Worm (Caenorhabditis elegans): ENCODE data around the gene rga-1.

Gene rga-1

DNA sequence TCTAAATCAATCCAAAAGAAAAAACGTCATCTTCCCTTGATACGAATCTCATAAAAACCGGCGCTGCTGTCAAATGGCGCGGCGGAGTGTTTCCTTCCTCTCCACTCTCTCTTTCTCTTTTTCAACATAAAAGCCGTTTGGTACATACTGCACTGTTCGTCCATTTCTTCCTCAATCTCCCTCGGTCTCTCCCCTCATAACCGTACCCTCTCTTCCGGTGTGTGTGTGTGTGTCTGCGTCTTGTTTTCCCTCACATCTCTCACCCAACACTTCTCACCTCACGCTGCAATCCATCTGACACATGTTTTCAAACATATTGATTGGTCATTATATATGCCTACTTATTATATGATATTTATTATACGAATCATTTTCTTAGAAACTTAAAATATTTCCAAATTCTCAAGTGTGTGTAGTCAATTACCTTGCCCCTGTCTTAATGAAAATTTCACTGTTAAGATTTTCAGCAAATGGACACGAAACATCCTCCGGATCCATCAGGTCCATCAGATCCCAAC lies at the start of gene rga-1, which contains the start of gene aars-1:
TSS of gene rga-1 (plus strand) at position 468 of the 518 bp plus-strand sequence.
TSS of gene aars-1 (minus strand) at position 71 of the 518 bp plus-strand sequence.
- TF ChIP-seq ztf-29 (GFP tag; IDR thresholded peaks at IDR 0.05) (0 out of 2 replicates have a peak, but pooled peaks have one; percentile 11), ztf-23 (GFP tag; IDR thresholded peaks at IDR 0.05) (no peak)

DNA sequence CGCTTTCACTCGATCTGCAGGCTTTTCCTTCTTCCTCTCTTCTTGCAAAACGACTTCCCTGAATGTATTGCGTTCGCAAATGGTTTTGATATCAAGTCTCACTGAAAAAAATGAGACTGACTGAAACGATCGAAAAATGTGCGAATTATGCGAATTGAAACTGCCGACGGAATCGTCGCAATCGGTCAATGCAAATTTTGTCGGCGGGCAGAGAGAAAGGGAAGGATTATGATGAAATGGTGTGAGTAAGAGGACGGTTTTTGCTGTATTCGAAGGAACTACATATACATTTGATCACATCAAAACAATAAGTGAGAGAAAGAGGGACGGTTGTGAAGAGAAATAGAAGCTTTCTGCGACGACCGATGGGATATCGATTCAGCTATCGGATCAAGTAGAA lies 49.0 kb upstream of the rga-1 start, which contains the start of gene C05D12.1:
TSS of gene C05D12.1 (minus strand) at position 101 of the 400 bp plus-strand sequence.
- TF ChIP-seq ztf-23 (GFP tag; IDR thresholded peaks at IDR 0.05), result no peak

DNA sequence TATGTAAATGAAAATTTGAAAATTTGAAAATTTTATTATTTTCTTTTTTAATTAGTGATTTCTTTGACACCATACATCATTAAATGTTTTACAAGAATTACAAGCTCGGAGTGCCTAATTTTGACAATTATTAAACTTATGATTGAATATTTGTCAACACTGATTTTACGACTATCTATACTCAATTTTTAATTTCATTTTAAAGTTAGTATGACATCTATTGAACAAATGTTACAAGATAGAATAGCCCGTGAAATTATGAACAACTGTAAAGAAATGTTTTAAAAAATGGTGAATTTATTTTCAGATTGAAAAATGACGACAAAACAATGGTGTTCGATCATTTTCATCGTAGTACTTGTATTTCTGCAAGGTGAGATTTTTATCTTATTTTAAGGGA lies 46.7 kb upstream of the rga-1 start, which contains the start of gene C05D12.2:
TSS of gene C05D12.2 (plus strand) at position 301 of the 400 bp plus-strand sequence.
- TF ChIP-seq ztf-29 (GFP tag; IDR thresholded peaks at IDR 0.05) (no peak), cog-1 (tag; optimal IDR thresholded peaks at IDR 0.05) (no peak), flt-1 (GFP tag; IDR thresholded peaks at IDR 0.05) (no peak), med-1 (GFP tag; optimal IDR thresholded peaks at IDR 0.05; ENCODE audit: insufficient read depth) (no peak), ztf-23 (GFP tag; IDR thresholded peaks at IDR 0.05) (no peak), ref-1 (GFP tag; conservative IDR thresholded peaks at IDR 0.05) (no peak), klf-2 (GFP tag; conservative IDR thresholded peaks at IDR 0.05) (no peak), tab-1 (GFP tag; IDR thresholded peaks at IDR 0.05) (no peak), T22C8.4 (GFP tag; IDR thresholded peaks at IDR 0.05) (no peak)

DNA sequence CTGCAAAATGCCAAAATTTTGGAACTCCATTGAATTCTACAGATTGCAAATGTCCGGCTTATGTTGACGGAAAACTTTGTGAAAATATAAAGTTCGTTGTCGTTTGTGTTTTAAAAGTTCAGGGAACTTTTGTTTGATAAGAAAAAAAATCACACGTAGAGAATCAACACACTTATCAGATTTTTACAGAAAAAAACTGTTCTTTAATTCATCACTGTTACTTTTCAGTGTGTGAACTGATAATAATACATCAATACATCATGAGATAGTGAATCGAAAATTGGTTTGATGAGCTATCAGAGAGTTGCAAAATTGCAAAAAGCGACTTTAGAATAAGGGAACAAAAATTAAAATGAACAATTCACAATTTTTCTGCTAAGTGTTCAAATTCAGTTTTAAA lies 46.2 kb upstream of the rga-1 start:
- TF ChIP-seq med-1 (GFP tag; optimal IDR thresholded peaks at IDR 0.05; ENCODE audit: insufficient read depth) (no peak), tab-1 (GFP tag; IDR thresholded peaks at IDR 0.05) (no peak), cog-1 (tag; optimal IDR thresholded peaks at IDR 0.05) (no peak), flt-1 (GFP tag; IDR thresholded peaks at IDR 0.05) (no peak), ztf-29 (GFP tag; IDR thresholded peaks at IDR 0.05) (no peak), ref-1 (GFP tag; conservative IDR thresholded peaks at IDR 0.05) (no peak), ztf-23 (GFP tag; IDR thresholded peaks at IDR 0.05) (no peak), T22C8.4 (GFP tag; IDR thresholded peaks at IDR 0.05) (no peak), klf-2 (GFP tag; conservative IDR thresholded peaks at IDR 0.05) (no peak)

DNA sequence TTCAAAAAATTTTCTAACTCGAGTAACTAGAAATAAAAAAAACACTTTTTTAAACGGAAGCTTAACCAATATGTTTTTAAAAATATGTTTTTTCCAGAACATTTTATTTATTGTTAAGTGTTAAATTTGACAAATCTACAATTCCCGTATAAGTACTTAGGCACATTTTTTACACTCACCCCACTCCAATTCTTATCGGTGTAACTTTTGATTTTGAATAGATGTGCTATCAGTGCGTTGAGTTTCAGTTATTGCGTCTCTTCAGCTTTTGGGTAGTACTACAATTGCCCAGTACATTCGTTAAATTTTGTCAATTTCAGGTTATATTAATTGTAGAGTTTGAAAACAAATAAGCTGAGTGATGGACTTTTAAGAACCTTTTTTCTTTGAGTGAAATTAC lies 40.7 kb upstream of the rga-1 start:
- TF ChIP-seq ref-1 (GFP tag; conservative IDR thresholded peaks at IDR 0.05) (no peak), flt-1 (GFP tag; IDR thresholded peaks at IDR 0.05) (no peak), ztf-23 (GFP tag; IDR thresholded peaks at IDR 0.05) (no peak), med-1 (GFP tag; optimal IDR thresholded peaks at IDR 0.05; ENCODE audit: insufficient read depth) (no peak), T22C8.4 (GFP tag; IDR thresholded peaks at IDR 0.05) (no peak), ztf-29 (GFP tag; IDR thresholded peaks at IDR 0.05) (no peak), klf-2 (GFP tag; conservative IDR thresholded peaks at IDR 0.05) (no peak), tab-1 (GFP tag; IDR thresholded peaks at IDR 0.05) (no peak), cog-1 (tag; optimal IDR thresholded peaks at IDR 0.05) (no peak)

DNA sequence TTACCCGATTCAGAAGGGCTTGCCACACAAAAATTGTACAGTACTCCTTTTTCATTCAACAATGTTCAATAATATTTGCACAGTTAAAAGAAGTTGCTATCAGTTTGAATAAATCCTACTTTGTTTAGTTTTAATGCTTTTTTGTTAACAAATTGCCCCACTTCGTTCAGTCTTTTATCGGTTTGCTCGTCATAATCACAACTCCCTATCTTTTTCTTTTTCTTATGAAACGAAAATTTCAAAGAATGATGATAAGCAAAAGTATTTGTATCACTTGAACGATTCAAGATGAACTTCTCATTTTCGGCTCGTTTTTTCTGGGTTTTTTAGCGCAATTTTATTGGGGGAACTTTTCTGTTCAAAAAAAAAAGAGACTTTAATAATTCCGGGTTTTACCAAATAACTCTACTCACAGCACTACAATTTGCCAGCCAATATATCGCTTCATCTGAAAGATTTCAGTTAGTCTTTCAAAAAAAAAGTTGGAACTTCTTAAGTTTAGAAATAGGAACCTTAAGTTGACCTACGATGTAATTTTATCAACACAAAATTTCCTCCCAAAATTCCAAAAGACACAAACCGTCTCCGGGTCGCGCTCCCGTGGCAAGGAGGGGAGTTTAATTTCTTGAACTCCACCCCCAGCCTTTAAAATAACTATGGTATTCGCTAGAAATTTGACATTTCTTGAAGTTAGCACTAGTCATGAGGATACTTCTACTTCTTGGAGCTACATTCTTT lies 39.9 kb upstream of the rga-1 start, which contains the start of gene C05D12.3:
TSS of gene C05D12.3 (plus strand) at position 688 of the 738 bp plus-strand sequence.
- TF ChIP-seq T22C8.4 (GFP tag; IDR thresholded peaks at IDR 0.05) (no peak), ztf-23 (GFP tag; IDR thresholded peaks at IDR 0.05) (no peak), klf-2 (GFP tag; conservative IDR thresholded peaks at IDR 0.05) (no peak), ztf-29 (GFP tag; IDR thresholded peaks at IDR 0.05) (no peak), med-1 (GFP tag; optimal IDR thresholded peaks at IDR 0.05; ENCODE audit: insufficient read depth) (no peak), tab-1 (GFP tag; IDR thresholded peaks at IDR 0.05) (no peak), flt-1 (GFP tag; IDR thresholded peaks at IDR 0.05) (no peak), cog-1 (tag; optimal IDR thresholded peaks at IDR 0.05) (no peak), ref-1 (GFP tag; conservative IDR thresholded peaks at IDR 0.05) (no peak)

DNA sequence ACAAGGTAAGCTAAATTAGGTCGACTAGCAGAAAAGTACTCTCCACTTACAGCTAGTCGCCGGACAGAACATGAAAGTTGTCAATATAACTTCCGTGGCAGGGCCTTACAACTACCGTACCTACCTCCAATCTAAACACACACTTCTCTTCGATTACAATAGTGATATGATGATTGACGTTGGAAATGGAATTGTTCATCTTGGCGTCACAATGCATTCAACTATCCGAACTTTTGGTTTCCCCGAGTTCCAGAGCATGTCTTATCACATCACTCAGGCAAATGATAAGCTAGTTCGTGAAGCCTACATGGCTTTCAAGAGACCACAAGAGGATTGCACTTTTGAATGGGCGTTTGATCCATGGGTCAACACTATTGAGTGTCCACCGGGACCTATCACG lies 37.4 kb upstream of the rga-1 start:
- TF ChIP-seq klf-2 (GFP tag; conservative IDR thresholded peaks at IDR 0.05) (no peak), med-1 (GFP tag; optimal IDR thresholded peaks at IDR 0.05; ENCODE audit: insufficient read depth) (no peak), ztf-23 (GFP tag; IDR thresholded peaks at IDR 0.05) (no peak), ref-1 (GFP tag; conservative IDR thresholded peaks at IDR 0.05) (no peak)

DNA sequence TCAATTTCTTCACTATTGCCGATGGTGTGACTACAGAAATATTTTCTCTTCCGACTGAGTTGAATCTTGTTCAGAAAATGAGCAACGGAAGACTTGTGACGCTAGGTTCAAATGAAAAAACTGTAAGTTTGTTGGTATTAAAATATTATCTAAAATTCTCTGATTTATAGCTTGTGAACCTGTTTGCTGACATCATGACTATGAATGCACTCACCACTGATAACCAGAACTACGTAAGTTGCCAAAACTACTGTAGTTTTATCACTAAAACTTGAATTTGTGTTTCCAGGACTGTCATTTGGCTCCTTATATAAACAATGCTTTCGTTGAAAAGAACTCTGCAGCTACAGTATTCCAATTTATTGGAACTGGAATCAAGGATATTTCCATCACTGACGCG lies 36.1 kb upstream of the rga-1 start:
- TF ChIP-seq med-1 (GFP tag; optimal IDR thresholded peaks at IDR 0.05; ENCODE audit: insufficient read depth), result no peak

DNA sequence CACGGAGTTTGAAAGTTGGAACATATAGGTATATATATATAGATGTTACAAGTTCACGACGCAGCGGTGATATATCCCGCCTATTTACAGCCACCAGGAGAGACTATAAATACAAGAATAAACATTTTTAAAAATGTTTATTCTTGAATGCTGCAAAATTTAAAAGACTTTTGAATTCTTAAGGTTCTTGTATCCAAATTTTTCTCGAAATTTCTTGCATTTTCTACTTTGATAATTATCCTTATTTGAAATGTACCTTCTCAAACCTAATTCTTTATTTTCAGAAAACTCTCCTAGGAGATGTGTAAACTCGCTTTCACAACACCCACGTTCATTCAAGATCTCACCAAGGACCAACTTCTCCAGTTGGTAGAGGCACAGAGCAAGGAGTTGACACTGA lies 33.1 kb upstream of the rga-1 start, which contains the start of gene C05D12.4:
TSS of gene C05D12.4 (plus strand) at position 301 of the 400 bp plus-strand sequence.
- TF ChIP-seq cog-1 (tag; optimal IDR thresholded peaks at IDR 0.05) (no peak), T22C8.4 (GFP tag; IDR thresholded peaks at IDR 0.05) (no peak), flt-1 (GFP tag; IDR thresholded peaks at IDR 0.05) (no peak), ztf-23 (GFP tag; IDR thresholded peaks at IDR 0.05) (no peak), tab-1 (GFP tag; IDR thresholded peaks at IDR 0.05) (no peak), klf-2 (GFP tag; conservative IDR thresholded peaks at IDR 0.05) (no peak), ztf-29 (GFP tag; IDR thresholded peaks at IDR 0.05) (no peak), ref-1 (GFP tag; conservative IDR thresholded peaks at IDR 0.05) (no peak), med-1 (GFP tag; optimal IDR thresholded peaks at IDR 0.05; ENCODE audit: insufficient read depth) (no peak)

DNA sequence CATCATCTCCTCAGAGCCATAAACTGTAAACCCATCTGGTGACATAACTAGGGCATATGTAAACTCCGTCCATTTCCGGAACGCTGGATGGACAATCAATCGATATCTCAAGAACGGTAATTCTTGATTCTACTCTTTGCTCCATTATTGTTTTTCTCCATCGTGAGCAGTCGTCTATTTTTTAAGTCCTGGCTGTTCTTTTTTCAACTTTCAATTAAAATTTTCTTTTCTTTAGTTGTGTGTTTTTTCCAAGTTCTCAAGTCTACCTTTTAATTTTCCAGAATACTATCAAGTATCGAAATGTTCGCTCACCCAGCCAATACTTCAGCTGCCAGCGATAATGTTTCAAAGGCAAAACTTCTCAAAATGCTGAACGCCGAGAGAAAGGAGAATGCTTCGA lies 30.8 kb upstream of the rga-1 start, which contains the start of gene C05D12.5:
TSS of gene C05D12.5 (plus strand) at position 301 of the 400 bp plus-strand sequence.
- no peak for TF ChIP-seq cog-1 (tag; optimal IDR thresholded peaks at IDR 0.05)
- no peak for TF ChIP-seq ztf-23 (GFP tag; IDR thresholded peaks at IDR 0.05)
- TF ChIP-seq ref-1 (GFP tag; conservative IDR thresholded peaks at IDR 0.05), result no peak
- no peak for TF ChIP-seq T22C8.4 (GFP tag; IDR thresholded peaks at IDR 0.05)
- TF ChIP-seq flt-1 (GFP tag; IDR thresholded peaks at IDR 0.05), result no peak
- no peak for TF ChIP-seq med-1 (GFP tag; optimal IDR thresholded peaks at IDR 0.05; ENCODE audit: insufficient read depth)
- TF ChIP-seq tab-1 (GFP tag; IDR thresholded peaks at IDR 0.05), result no peak
- no peak for TF ChIP-seq klf-2 (GFP tag; conservative IDR thresholded peaks at IDR 0.05)
- no peak for TF ChIP-seq ztf-29 (GFP tag; IDR thresholded peaks at IDR 0.05)
